Worm (Caenorhabditis elegans) whole organism, late embryonic: Measurements from ENCODE around the gene srx-90.

Experiments
- ahr-1 ChIP-seq: sonication (generic microtip); optimal IDR thresholded peaks from 2 replicates; lab custom pipeline; 2016; ENCODE audit warnings: missing genetic modification characterization, missing compliant biosample characterization
- ceh-2 ChIP-seq: sonication (generic microtip); optimal IDR thresholded peaks from 2 replicates; lab custom pipeline; 2016; ENCODE audit warnings: missing genotype, missing genetic modification characterization, missing compliant biosample characterization
- nfya-1 ChIP-seq: sonication (generic microtip); optimal IDR thresholded peaks from 2 replicates; lab custom pipeline; 2017; ENCODE audit warnings: missing genetic modification characterization, mild to moderate bottlenecking, missing compliant biosample characterization, antibody characterized with exemption, moderate library complexity
- pqm-1 ChIP-seq: sonication (generic microtip); optimal IDR thresholded peaks from 2 replicates; lab custom pipeline; 2016; ENCODE audit warnings: missing genetic modification characterization, missing compliant biosample characterization
- ttx-3 ChIP-seq: sonication (generic microtip); optimal IDR thresholded peaks from 2 replicates; lab custom pipeline; 2016; ENCODE audit warnings: missing genetic modification reagents, missing genetic modification characterization, missing compliant biosample characterization

DNA sequence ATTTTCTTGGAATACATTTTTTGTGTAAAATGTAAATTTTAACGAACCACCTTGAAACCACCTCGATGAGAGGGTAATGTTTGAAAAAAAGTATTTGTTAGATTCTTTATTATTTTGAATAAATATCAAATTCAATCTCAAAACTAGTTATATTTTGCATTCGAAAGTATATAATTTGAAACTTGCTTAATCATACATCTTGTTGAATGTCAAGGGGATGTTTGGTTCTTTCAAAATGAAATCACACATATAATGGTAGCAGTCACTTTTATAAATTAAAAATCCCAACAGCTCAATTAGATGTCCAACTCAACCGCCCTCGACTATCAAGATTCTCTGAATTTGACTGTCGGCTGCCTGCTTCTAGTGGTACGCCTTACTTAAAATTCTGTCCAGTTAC lies 16.4 kb upstream of the srx-90 start, which contains the start of gene srx-87:
- TF ChIP-seq ahr-1 (tag; lab: Kevin White, UChicago) (no peak), nfya-1 (tag; lab: Kevin White, UChicago) (no peak), pqm-1 (tag; lab: Kevin White, UChicago) (no peak), ceh-2 (tag; lab: Kevin White, UChicago) (no peak), ttx-3 (tag; lab: Kevin White, UChicago) (no peak)
